Fruit fly (Drosophila melanogaster) whole organism, pupa: ENCODE measurements around the gene Hmbs.

Source experiments
- CG10348 ChIP-seq: fragments of 200-800 bp; sonication (Bioruptor generic); IDR thresholded peaks from 2 replicates; pipeline ENCODE4 v1.3.6; 2022; ENCODE audit warnings: missing biosample characterization, missing genetic modification characterization
- CG12605 ChIP-seq: fragments of 200-800 bp; sonication (Bioruptor generic); IDR thresholded peaks from 2 replicates; pipeline ENCODE4 v1.3.6; 2022; ENCODE audit warnings: missing biosample characterization, missing genetic modification characterization
- CG13204 ChIP-seq: fragments of 200-800 bp; sonication (Bioruptor generic); optimal IDR thresholded peaks from 2 replicates; lab custom pipeline; 2018; ENCODE audit warnings: missing biosample characterization, mild to moderate bottlenecking, missing genetic modification characterization, moderate library complexity
- CG14655 ChIP-seq: fragments of 200-800 bp; sonication (Bioruptor generic); optimal IDR thresholded peaks from 3 replicates; lab custom pipeline; 2017; ENCODE audit warnings: mild to moderate bottlenecking, missing biosample characterization, missing genetic modification reagents, missing genetic modification characterization
- CG15710 ChIP-seq: fragments of 200-800 bp; sonication (Bioruptor generic); optimal IDR thresholded peaks from 2 replicates; lab custom pipeline; 2018; ENCODE audit warnings: missing biosample characterization, mild to moderate bottlenecking, missing genetic modification characterization, moderate library complexity
- CG17806 ChIP-seq: fragments of 200-800 bp; sonication (Bioruptor generic); optimal IDR thresholded peaks from 2 replicates; lab custom pipeline; 2018; ENCODE audit warnings: missing biosample characterization, mild to moderate bottlenecking, missing genetic modification characterization, moderate library complexity
- CG32121 ChIP-seq: fragments of 200-800 bp; sonication (Bioruptor generic); IDR thresholded peaks from 2 replicates; pipeline ENCODE4 v1.3.6; 2022; ENCODE audit warnings: missing biosample characterization, missing genetic modification characterization
- CG34367 ChIP-seq: fragments of 200-800 bp; sonication (Bioruptor generic); optimal IDR thresholded peaks from 2 replicates; lab custom pipeline; 2018; ENCODE audit warnings: missing biosample characterization, mild to moderate bottlenecking, missing genetic modification characterization
- CG4496 ChIP-seq: fragments of 200-800 bp; sonication (Bioruptor generic); IDR thresholded peaks from 3 replicates; pipeline ENCODE4 v1.3.6; 2022; ENCODE audit warnings: missing biosample characterization, missing genetic modification characterization
- CG8159 ChIP-seq: fragments of 200-800 bp; sonication (Bioruptor generic); optimal IDR thresholded peaks from 3 replicates; lab custom pipeline; 2018; ENCODE audit warnings: missing biosample characterization, mild to moderate bottlenecking, missing genetic modification characterization, moderate library complexity
- CG8301 ChIP-seq: fragments of 200-800 bp; sonication (Bioruptor generic); optimal IDR thresholded peaks from 2 replicates; lab custom pipeline; 2018; ENCODE audit warnings: missing biosample characterization, mild to moderate bottlenecking, missing genetic modification characterization
- CG9948 ChIP-seq: fragments of 200-800 bp; sonication (Bioruptor generic); optimal IDR thresholded peaks from 2 replicates; lab custom pipeline; 2018; ENCODE audit warnings: missing biosample characterization, mild to moderate bottlenecking, missing genetic modification characterization, moderate library complexity
- D1 ChIP-seq: fragments of 200-800 bp; sonication (Bioruptor generic); optimal IDR thresholded peaks from 2 replicates; lab custom pipeline; 2018; ENCODE audit warnings: missing biosample characterization, mild to moderate bottlenecking, missing genetic modification characterization, moderate library complexity
- EcR ChIP-seq: fragments of 200-800 bp; sonication (Bioruptor generic); optimal IDR thresholded peaks from 3 replicates; lab custom pipeline; 2019; ENCODE audit warnings: missing biosample characterization, missing genetic modification characterization, mild to moderate bottlenecking, moderate library complexity, missing genetic modification reagents
- Ets98B ChIP-seq: fragments of 200-800 bp; sonication (Bioruptor generic); IDR thresholded peaks from 2 replicates; pipeline ENCODE4 v1.3.6; 2022; ENCODE audit warnings: missing biosample characterization, missing genetic modification characterization
- Pif1A ChIP-seq: fragments of 200-800 bp; sonication (Bioruptor generic); optimal IDR thresholded peaks from 3 replicates; lab custom pipeline; 2016; ENCODE audit warnings: missing biosample characterization, missing genetic modification characterization
- Pif1B ChIP-seq: fragments of 200-800 bp; sonication (Bioruptor generic); optimal IDR thresholded peaks from 3 replicates; lab custom pipeline; 2016; ENCODE audit warnings: missing biosample characterization, missing genetic modification characterization
- Snoo ChIP-seq: fragments of 200-800 bp; sonication (Bioruptor generic); optimal IDR thresholded peaks from 3 replicates; lab custom pipeline; 2017; ENCODE audit warnings: missing biosample characterization, mild to moderate bottlenecking, missing genetic modification characterization, inconsistent platforms
- fd96Ca ChIP-seq: fragments of 200-800 bp; sonication (Bioruptor generic); IDR thresholded peaks from 3 replicates; pipeline ENCODE4 v1.3.6; 2022; ENCODE audit warnings: missing biosample characterization, missing genetic modification characterization
- gl ChIP-seq: fragments of 200-800 bp; sonication (Bioruptor generic); optimal IDR thresholded peaks from 2 replicates; lab custom pipeline; 2018; ENCODE audit warnings: missing biosample characterization, mild to moderate bottlenecking, missing genetic modification characterization
- rn ChIP-seq: fragments of 200-800 bp; sonication (Bioruptor generic); IDR thresholded peaks from 2 replicates; pipeline ENCODE4 v1.3.6; 2022; ENCODE audit warnings: missing biosample characterization, missing genetic modification characterization

The Hmbs gene

dm6 chr3L:1350924-1351215 lies 16.2 kb downstream of the Hmbs start, which contains the start of gene CG9166:
Gene CG9166, plus strand, starts transcription at chr3L:1351116.
- TF ChIP-seq CG15710: no peak
- TF ChIP-seq Snoo (tag; lab: Kevin White, UChicago): no peak
- no peak for TF ChIP-seq CG9948
- no peak for TF ChIP-seq CG12605
- no peak for TF ChIP-seq CG4496
- no peak for TF ChIP-seq Ets98B (GFP tag; lab: Robert Waterston, UW)
- TF ChIP-seq CG14655 (GFP tag; lab: Kevin White, UChicago): no peak
- no peak for TF ChIP-seq Pif1B (GFP tag; lab: Kevin White, UChicago)
- TF ChIP-seq gl (tag; lab: Kevin White, UChicago): no peak
- TF ChIP-seq, all 21 proteins: peak for 0

dm6 chr3L:1352065-1352464 lies 17.4 kb downstream of the Hmbs start:
- TF ChIP-seq EcR (GFP tag; lab: Kevin White, UChicago) (peak; percentile 31), D1 (peak; percentile 32), Ets98B (GFP tag; lab: Robert Waterston, UW) (0 out of 2 replicates have a peak, but pooled peaks have one; percentile 19), fd96Ca (GFP tag; lab: Robert Waterston, UW) (0 out of 3 replicates have a peak, but pooled peaks have one; percentile 3), CG32121 (GFP tag; lab: Robert Waterston, UW) (no peak), CG17806 (tag; lab: Kevin White, UChicago) (no peak), CG4496 (0 out of 3 replicates have a peak, but pooled peaks have one; percentile 10)

DNA sequence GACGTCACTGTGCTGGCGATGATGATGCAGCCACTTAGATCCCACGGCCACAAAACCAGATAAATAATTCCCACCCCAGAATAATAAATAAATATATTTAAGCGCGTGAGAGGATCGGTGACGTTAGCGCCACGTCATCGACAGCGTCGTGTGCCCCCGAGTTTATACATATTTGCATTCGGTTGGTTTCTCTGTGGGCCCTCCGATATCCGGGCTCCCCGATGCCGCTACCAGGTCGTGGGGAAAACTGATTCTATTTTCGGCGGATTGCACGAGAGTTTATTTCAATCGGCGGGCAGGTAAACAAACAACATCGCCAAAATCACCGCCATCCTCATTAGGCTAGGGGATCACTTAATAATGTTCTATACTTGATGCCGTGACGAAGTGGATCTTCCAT lies 19.5 kb downstream of the Hmbs start:
- TF ChIP-seq Pif1A (GFP tag; lab: Kevin White, UChicago) (no peak), fd96Ca (GFP tag; lab: Robert Waterston, UW) (no peak), EcR (GFP tag; lab: Kevin White, UChicago) (no peak), CG32121 (GFP tag; lab: Robert Waterston, UW) (no peak), Ets98B (GFP tag; lab: Robert Waterston, UW) (no peak), rn (GFP tag; lab: Robert Waterston, UW) (no peak), CG8159 (tag; lab: Kevin White, UChicago) (no peak), CG9948 (no peak)

dm6 chr3L:1358338-1358737 lies 23.6 kb downstream of the Hmbs start:
- TF ChIP-seq Ets98B (GFP tag; lab: Robert Waterston, UW) (no peak), CG8301 (no peak), CG13204 (GFP tag; lab: Kevin White, UChicago) (no peak), CG4496 (no peak), fd96Ca (GFP tag; lab: Robert Waterston, UW) (no peak), D1 (no peak), CG10348 (GFP tag; lab: Robert Waterston, UW) (no peak), CG15710 (no peak), Snoo (tag; lab: Kevin White, UChicago) (no peak), CG12605 (no peak), rn (GFP tag; lab: Robert Waterston, UW) (no peak), Pif1B (GFP tag; lab: Kevin White, UChicago) (no peak), EcR (GFP tag; lab: Kevin White, UChicago) (no peak), gl (tag; lab: Kevin White, UChicago) (no peak), CG32121 (GFP tag; lab: Robert Waterston, UW) (no peak), CG17806 (tag; lab: Kevin White, UChicago) (no peak), Pif1A (GFP tag; lab: Kevin White, UChicago) (no peak), CG14655 (GFP tag; lab: Kevin White, UChicago) (no peak), CG9948 (no peak), CG8159 (tag; lab: Kevin White, UChicago) (no peak)

DNA sequence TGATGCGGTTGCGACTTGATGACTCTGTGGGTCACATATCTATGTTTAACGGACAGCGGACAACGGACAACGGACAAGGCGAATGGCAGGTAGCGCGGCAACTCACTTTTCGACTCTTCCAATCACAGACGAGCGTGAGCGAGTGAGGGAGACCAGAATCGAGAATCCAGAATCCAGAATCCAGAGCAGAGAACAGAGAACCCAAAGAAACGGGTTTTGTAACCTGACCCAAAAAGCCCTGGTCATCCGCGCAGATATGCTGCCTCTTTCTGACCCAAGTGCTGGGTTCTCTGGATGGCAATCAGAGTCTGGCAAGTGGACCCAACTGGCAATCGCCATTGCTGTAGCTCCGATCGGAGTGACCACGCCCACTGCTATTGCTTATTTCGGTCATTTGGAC lies 29.7 kb downstream of the Hmbs start:
- peak; percentile 30 for TF ChIP-seq EcR (GFP tag; lab: Kevin White, UChicago)
- TF ChIP-seq CG13204 (GFP tag; lab: Kevin White, UChicago): no peak

DNA sequence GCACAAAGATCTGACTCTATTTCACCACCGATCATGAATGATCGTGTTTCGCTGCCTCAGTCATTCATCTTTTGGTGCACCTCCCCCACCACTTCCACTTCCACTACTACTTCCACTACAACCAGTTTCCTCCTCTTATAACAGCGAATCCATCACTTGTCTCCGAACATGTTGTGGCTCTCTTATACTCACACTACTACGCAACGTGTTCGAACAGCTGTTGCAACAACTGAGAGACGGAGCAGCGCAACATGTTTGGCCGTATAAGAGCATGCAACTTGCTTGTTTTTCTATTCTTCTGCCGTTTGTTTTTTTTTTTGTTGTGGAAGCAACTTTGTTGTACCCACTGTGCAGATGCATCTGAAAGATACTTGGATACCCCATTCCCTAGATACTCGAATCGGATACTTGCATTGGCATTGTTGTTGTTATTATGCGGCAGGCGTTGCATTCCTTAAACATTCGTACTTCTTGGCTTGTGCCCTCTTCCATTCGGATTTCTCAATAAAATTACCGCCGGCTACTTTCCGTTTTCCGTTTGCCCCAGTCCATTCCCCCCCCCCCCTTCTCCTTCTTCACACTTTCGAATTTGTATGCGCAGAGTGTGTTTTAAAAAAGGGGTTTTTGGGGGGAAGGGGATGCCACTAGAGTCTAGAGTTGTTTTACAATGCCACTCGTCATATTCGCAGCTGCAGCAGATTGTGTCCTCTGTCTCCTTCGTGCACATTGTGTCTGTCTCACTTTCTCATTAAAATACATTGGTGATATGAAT lies 32.4 kb downstream of the Hmbs start:
- no peak for TF ChIP-seq CG14655 (GFP tag; lab: Kevin White, UChicago)
- TF ChIP-seq CG32121 (GFP tag; lab: Robert Waterston, UW): no peak
- TF ChIP-seq D1: no peak
- TF ChIP-seq Pif1B (GFP tag; lab: Kevin White, UChicago): peak; percentile 45
- TF ChIP-seq CG17806 (tag; lab: Kevin White, UChicago): no peak
- TF ChIP-seq CG4496: peak; percentile 79
- peak; percentile 29; the same call in 1 of the 2 replicates for TF ChIP-seq rn (GFP tag; lab: Robert Waterston, UW)
- peak; percentile 21 for TF ChIP-seq Pif1A (GFP tag; lab: Kevin White, UChicago)
- no peak for TF ChIP-seq CG8301
- no peak for TF ChIP-seq CG10348 (GFP tag; lab: Robert Waterston, UW)
- TF ChIP-seq CG13204 (GFP tag; lab: Kevin White, UChicago): peak; percentile 71
- peak; percentile 66; the same call in 1 of the 2 replicates for TF ChIP-seq Ets98B (GFP tag; lab: Robert Waterston, UW)
- peak; percentile 3 for TF ChIP-seq CG9948
- no peak for TF ChIP-seq Snoo (tag; lab: Kevin White, UChicago)
- TF ChIP-seq CG34367 (tag; lab: Kevin White, UChicago): peak; percentile 31
- peak; percentile 48 for TF ChIP-seq EcR (GFP tag; lab: Kevin White, UChicago)
- peak; percentile 80 for TF ChIP-seq CG12605
- peak; percentile 9 for TF ChIP-seq CG15710
- peak; percentile 44; the same call in 2 of the 3 replicates for TF ChIP-seq fd96Ca (GFP tag; lab: Robert Waterston, UW)
- no peak for TF ChIP-seq CG8159 (tag; lab: Kevin White, UChicago)
- TF ChIP-seq gl (tag; lab: Kevin White, UChicago): peak; percentile 51
